Worm (Caenorhabditis elegans): ENCODE data around the gene srt-59.

srt-59 gene

ce11 chrIV:580512-580911 is 21.0 kb downstream of the srt-59 start:
- no peak for TF ChIP-seq fkh-2 (tag; optimal IDR thresholded peaks at IDR 0.05)

DNA sequence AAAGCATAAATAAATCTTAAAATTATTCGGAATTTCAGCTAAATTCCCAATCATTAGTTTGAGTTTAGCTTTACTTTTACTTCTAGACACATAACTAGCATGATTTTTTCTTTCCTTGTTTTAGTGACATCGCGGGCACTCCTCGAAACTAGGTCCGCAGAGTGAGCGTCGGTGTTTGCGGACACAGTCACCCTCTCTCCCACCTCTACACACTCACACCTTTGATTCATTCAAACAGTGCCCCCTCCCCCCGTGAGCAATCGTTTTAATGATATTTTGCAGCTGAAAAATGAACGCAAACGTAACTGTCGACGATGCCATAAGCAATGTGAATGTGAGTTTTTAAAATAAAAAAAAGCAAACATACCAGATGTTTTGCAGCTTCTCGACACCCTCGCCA is 29.0 kb downstream of the srt-59 start, which contains the start of gene gex-2:
Gene gex-2, plus strand, starts transcription at position 283 of the 400 bp plus-strand sequence.
- TF ChIP-seq hmg-11 (tag; optimal IDR thresholded peaks at IDR 0.05) (peak; percentile 21), ama-1 (optimal IDR thresholded peaks at IDR 0.05) (no peak), eor-1 (tag; optimal IDR thresholded peaks at IDR 0.05) (no peak), ceh-28 (tag; optimal IDR thresholded peaks at IDR 0.05) (no peak), elt-2 (tag; optimal IDR thresholded peaks at IDR 0.05) (peak; percentile 26), jun-1 (tag; optimal IDR thresholded peaks at IDR 0.05) (no peak), pqm-1 (tag; optimal IDR thresholded peaks at IDR 0.05) (no peak), nhr-12 (tag; optimal IDR thresholded peaks at IDR 0.05) (no peak), sea-2 (GFP tag; optimal IDR thresholded peaks at IDR 0.05) (no peak), elt-3 (tag; optimal IDR thresholded peaks at IDR 0.05) (no peak)

DNA sequence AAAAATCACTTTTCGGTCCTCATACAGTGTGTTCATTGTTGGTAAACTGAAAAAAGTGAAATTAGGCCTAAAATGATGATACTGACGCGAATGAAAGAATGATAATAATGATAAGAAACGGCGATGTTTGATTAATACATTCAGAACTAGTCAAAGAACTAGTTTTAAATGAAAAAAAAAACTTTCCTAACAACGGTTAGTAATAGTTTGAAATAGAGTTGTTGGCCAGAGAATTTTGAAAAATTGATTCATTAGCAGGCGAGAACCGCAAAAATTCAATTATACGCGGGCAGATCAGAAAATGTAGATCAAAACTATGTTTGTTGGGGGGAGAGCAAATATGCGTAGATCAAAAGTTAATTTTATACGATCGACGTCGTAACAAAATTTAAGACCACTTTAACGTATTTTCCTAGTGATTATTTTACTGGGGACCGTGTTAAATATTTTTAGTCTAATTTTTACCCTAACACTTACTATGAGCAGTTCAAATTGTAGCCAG is 30.6 kb downstream of the srt-59 start, which contains the start of gene F56A11.5:
Gene F56A11.5, minus strand, starts transcription at position 51 of the 502 bp plus-strand sequence.
- TF ChIP-seq jun-1 (tag; optimal IDR thresholded peaks at IDR 0.05), result no peak
- TF ChIP-seq skn-1 (tag; optimal IDR thresholded peaks at IDR 0.05), result peak; percentile 16

- TF ChIP-seq R02D3.7 (tag; optimal IDR thresholded peaks at IDR 0.05) (no peak), nhr-23 (tag; optimal IDR thresholded peaks at IDR 0.05) (no peak), lin-15B (tag; optimal IDR thresholded peaks at IDR 0.05) (no peak), nhr-237 (tag; optimal IDR thresholded peaks at IDR 0.05) (no peak), fkh-10 (GFP tag; optimal IDR thresholded peaks at IDR 0.05) (no peak), pha-4 (tag; optimal IDR thresholded peaks at IDR 0.05) (no peak), ama-1 (optimal IDR thresholded peaks at IDR 0.05) (no peak), elt-2 (tag; optimal IDR thresholded peaks at IDR 0.05) (no peak), fos-1 (tag; optimal IDR thresholded peaks at IDR 0.05) (no peak), fkh-2 (tag; optimal IDR thresholded peaks at IDR 0.05) (no peak), mml-1 (tag; optimal IDR thresholded peaks at IDR 0.05) (no peak)
Observed at ce11 chrIV:564000-564399, 37.5 kb downstream of the srt-59 start.

DNA sequence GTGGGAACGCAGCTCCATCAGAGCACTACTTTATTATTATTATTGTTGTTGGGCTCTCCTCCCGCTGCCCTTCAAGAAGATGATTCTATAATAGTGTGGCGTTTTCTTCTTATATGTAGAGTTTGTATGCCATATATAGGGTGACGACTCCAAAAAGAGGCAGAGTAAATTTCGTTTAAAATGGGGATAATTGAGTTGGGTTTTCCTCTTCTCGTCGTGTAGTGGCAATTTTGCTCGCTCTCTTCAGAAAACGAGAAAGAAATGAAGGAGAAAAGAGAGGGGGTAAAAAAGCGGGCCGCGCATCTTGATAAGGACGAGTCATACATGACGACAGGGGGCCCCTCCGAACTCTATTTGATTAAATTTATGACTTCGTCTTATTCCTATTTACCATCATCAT is 38.1 kb downstream of the srt-59 start:
- TF ChIP-seq snpc-4 (tag; optimal IDR thresholded peaks at IDR 0.05) (no peak), fkh-10 (GFP tag; optimal IDR thresholded peaks at IDR 0.05) (peak; percentile 50)

ce11 chrIV:560780-561179 is 40.7 kb downstream of the srt-59 start:
- no peak for TF ChIP-seq mml-1 (tag; optimal IDR thresholded peaks at IDR 0.05)
- TF ChIP-seq lsy-12 (tag; optimal IDR thresholded peaks at IDR 0.05), result no peak
- no peak for TF ChIP-seq tbx-2 (tag; optimal IDR thresholded peaks at IDR 0.05)
- no peak for TF ChIP-seq fkh-2 (tag; optimal IDR thresholded peaks at IDR 0.05)

- no peak for TF ChIP-seq ama-1 (optimal IDR thresholded peaks at IDR 0.05)
- TF ChIP-seq nhr-23 (tag; optimal IDR thresholded peaks at IDR 0.05), result no peak
- no peak for TF ChIP-seq aly-2 (tag; optimal IDR thresholded peaks at IDR 0.05)
- TF ChIP-seq lin-39 (tag; optimal IDR thresholded peaks at IDR 0.05), result no peak
- no peak for TF ChIP-seq nhr-237 (tag; optimal IDR thresholded peaks at IDR 0.05)
- TF ChIP-seq R02D3.7 (tag; optimal IDR thresholded peaks at IDR 0.05), result no peak
- TF ChIP-seq fos-1 (tag; optimal IDR thresholded peaks at IDR 0.05), result no peak
- TF ChIP-seq ceh-82 (tag; optimal IDR thresholded peaks at IDR 0.05), result no peak
- no peak for TF ChIP-seq lin-15B (tag; optimal IDR thresholded peaks at IDR 0.05)
- no peak for TF ChIP-seq pha-4 (tag; optimal IDR thresholded peaks at IDR 0.05)
- no peak for TF ChIP-seq nhr-12 (tag; optimal IDR thresholded peaks at IDR 0.05)
- no peak for TF ChIP-seq zag-1 (tag; optimal IDR thresholded peaks at IDR 0.05)
- TF ChIP-seq elt-3 (tag; optimal IDR thresholded peaks at IDR 0.05), result no peak
- no peak for TF ChIP-seq nhr-28 (tag; optimal IDR thresholded peaks at IDR 0.05)
- no peak for TF ChIP-seq mdl-1 (tag; optimal IDR thresholded peaks at IDR 0.05)
- TF ChIP-seq sea-2 (GFP tag; optimal IDR thresholded peaks at IDR 0.05), result no peak
Observed at ce11 chrIV:560314-560713, 41.2 kb downstream of the srt-59 start.

Measured in whole organism, L3 larva.